Worm (Caenorhabditis elegans) whole organism, L1 larva: Measurements from ENCODE around the gene sym-4.

Experiments
- C16A3.4 ChIP-seq: fragments of 150-350 bp; optimal IDR thresholded peaks from 2 replicates; lab custom pipeline; 2014; ENCODE audit warnings: missing biosample characterization, missing genetic modification characterization
- F16B12.6 ChIP-seq: fragments of 150-350 bp; optimal IDR thresholded peaks from 2 replicates; lab custom pipeline; 2014; ENCODE audit warnings: missing biosample characterization, missing genetic modification characterization
- alr-1 ChIP-seq: fragments of 200-800 bp; sonication (Bioruptor generic); optimal IDR thresholded peaks from 2 replicates; lab custom pipeline; 2018; ENCODE audit warnings: borderline replicate concordance, mild to moderate bottlenecking, missing genetic modification characterization, missing compliant biosample characterization
- aly-2 ChIP-seq: fragments of 150-350 bp; optimal IDR thresholded peaks from 2 replicates; lab custom pipeline; 2014; ENCODE audit warnings: missing biosample characterization, missing genetic modification characterization
- ama-1 ChIP-seq: fragments of 150-350 bp; optimal IDR thresholded peaks from 2 replicates; lab custom pipeline; 2014
- ceh-82 ChIP-seq, 3 experiments: fragments of 150-350 bp in 1 of 3; sonication (generic microtip) in 2 of 3; optimal IDR thresholded peaks; 2 replicates each; lab custom pipeline; 2014 to 2017; ENCODE audit warnings: missing biosample characterization in 3 of 3, missing genetic modification characterization in 3 of 3
- ceh-88 ChIP-seq: fragments of 200-800 bp; sonication (Bioruptor generic); IDR thresholded peaks from 2 replicates; pipeline ENCODE4 v1.3.6; 2022; ENCODE audit warnings: missing genetic modification characterization, missing compliant biosample characterization
- ceh-90 ChIP-seq: sonication (generic microtip); optimal IDR thresholded peaks from 2 replicates; lab custom pipeline; 2016; ENCODE audit warnings: missing genetic modification characterization, missing compliant biosample characterization
- dpl-1 ChIP-seq, 3 experiments: fragments of 150-350 bp in 2 of 3; sonication (generic microtip) in 1 of 3; optimal IDR thresholded peaks; 2 replicates each; lab custom pipeline; 2014 to 2017; ENCODE audit warnings: missing biosample characterization in 3 of 3, missing genetic modification characterization in 3 of 3, missing genetic modification reagents in 3 of 3
- efl-1 ChIP-seq, 4 experiments: fragments of 150-350 bp; optimal IDR thresholded peaks in 3 of 4; peaks in 1 of 4; 1 replicate in 1 of 4; 2 replicates in 3 of 4; lab custom pipeline; 2014; ENCODE audit warnings: missing biosample characterization in 2 of 4, missing genetic modification characterization in 2 of 4, missing genetic modification reagents in 2 of 4
- egl-13 ChIP-seq: sonication (generic microtip); optimal IDR thresholded peaks from 2 replicates; lab custom pipeline; 2016; ENCODE audit warnings: missing genotype, missing genetic modification reagents, missing genetic modification characterization, missing compliant biosample characterization
- egl-27 ChIP-seq, 2 experiments: fragments of 150-350 bp in 1 of 2; sonication (generic microtip); optimal IDR thresholded peaks; 3 replicates each; lab custom pipeline; 2017 to 2018; ENCODE audit warnings: missing biosample characterization in 2 of 2, missing genetic modification characterization in 2 of 2, missing genetic modification reagents in 2 of 2
- elt-2 ChIP-seq: sonication (generic microtip); optimal IDR thresholded peaks from 2 replicates; lab custom pipeline; 2016; ENCODE audit warnings: missing genetic modification characterization, mild to moderate bottlenecking, inconsistent platforms, missing compliant biosample characterization, missing genetic modification reagents
- elt-3 ChIP-seq, 6 experiments: fragments of 150-350 bp in 1 of 6; sonication (generic microtip); optimal IDR thresholded peaks; 2 replicates each; lab custom pipeline; 2017 to 2018; ENCODE audit warnings: missing biosample characterization in 6 of 6, missing genetic modification characterization in 6 of 6, inconsistent platforms in 1 of 6
- ets-5 ChIP-seq: fragments of 200-800 bp; sonication (Bioruptor generic); IDR thresholded peaks from 2 replicates; pipeline ENCODE4 v1.3.6; 2022; ENCODE audit warnings: missing genetic modification characterization, missing compliant biosample characterization
- fkh-8 ChIP-seq: sonication (generic microtip); optimal IDR thresholded peaks from 2 replicates; lab custom pipeline; 2016; ENCODE audit warnings: mild to moderate bottlenecking, missing genetic modification characterization, missing compliant biosample characterization
- fos-1 ChIP-seq: fragments of 150-350 bp; optimal IDR thresholded peaks from 2 replicates; lab custom pipeline; 2014; ENCODE audit warnings: missing biosample characterization, missing genetic modification characterization
- grh-1 ChIP-seq: fragments of 200-800 bp; sonication (Bioruptor generic); IDR thresholded peaks from 2 replicates; pipeline ENCODE4 v1.3.6; 2022; ENCODE audit warnings: missing genetic modification reagents, missing genetic modification characterization, missing compliant biosample characterization
- hlh-4 ChIP-seq: sonication (generic microtip); optimal IDR thresholded peaks from 2 replicates; lab custom pipeline; 2016; ENCODE audit warnings: mild to moderate bottlenecking, missing genetic modification characterization, missing compliant biosample characterization
- hpl-2 ChIP-seq: fragments of 150-350 bp; optimal IDR thresholded peaks from 2 replicates; lab custom pipeline; 2014; ENCODE audit warnings: missing biosample characterization, missing genetic modification reagents, missing genetic modification characterization
- isw-1 ChIP-seq: fragments of 200-800 bp; sonication (Bioruptor generic); IDR thresholded peaks from 2 replicates; pipeline ENCODE4 v1.3.6; 2022; ENCODE audit warnings: missing genetic modification characterization, missing compliant biosample characterization
- lin-13 ChIP-seq: fragments of 150-350 bp; optimal IDR thresholded peaks from 2 replicates; lab custom pipeline; 2014; ENCODE audit warnings: missing biosample characterization, missing genetic modification reagents, missing genetic modification characterization
- lin-39 ChIP-seq: fragments of 150-350 bp; optimal IDR thresholded peaks from 2 replicates; lab custom pipeline; 2014; ENCODE audit warnings: missing biosample characterization, missing genetic modification reagents, missing genetic modification characterization
- lir-3 ChIP-seq: sonication (generic microtip); optimal IDR thresholded peaks from 2 replicates; lab custom pipeline; 2016; ENCODE audit warnings: mild to moderate bottlenecking, missing genetic modification characterization, moderate library complexity, missing compliant biosample characterization; ENCODE audit not compliant: poor library complexity
- mdl-1 ChIP-seq, 2 experiments: fragments of 150-350 bp; optimal IDR thresholded peaks; 2 replicates each; lab custom pipeline; 2014 to 2017; ENCODE audit warnings: missing biosample characterization in 2 of 2, missing genetic modification characterization in 2 of 2, inconsistent platforms in 1 of 2
- mep-1 ChIP-seq: fragments of 150-350 bp; optimal IDR thresholded peaks from 2 replicates; lab custom pipeline; 2014; ENCODE audit warnings: missing biosample characterization, missing genetic modification characterization
- nhr-11 ChIP-seq: fragments of 150-350 bp; optimal IDR thresholded peaks from 2 replicates; lab custom pipeline; 2014; ENCODE audit warnings: missing biosample characterization, missing genetic modification characterization
- nhr-19 ChIP-seq: fragments of 200-800 bp; sonication (Bioruptor generic); conservative IDR thresholded peaks from 2 replicates; pipeline ENCODE4 v1.3.6; 2022; ENCODE audit warnings: missing genetic modification characterization, missing compliant biosample characterization
- nhr-20 ChIP-seq: sonication (generic microtip); optimal IDR thresholded peaks from 2 replicates; lab custom pipeline; 2016; ENCODE audit warnings: mild to moderate bottlenecking, missing genetic modification characterization, missing compliant biosample characterization
- nhr-76 ChIP-seq: sonication (generic microtip); optimal IDR thresholded peaks from 2 replicates; lab custom pipeline; 2017; ENCODE audit warnings: missing biosample characterization, missing genetic modification characterization
- pqm-1 ChIP-seq: sonication (generic microtip); optimal IDR thresholded peaks from 3 replicates; lab custom pipeline; 2017; ENCODE audit warnings: missing biosample characterization, missing genetic modification characterization
- rnt-1 ChIP-seq: sonication (generic microtip); optimal IDR thresholded peaks from 2 replicates; lab custom pipeline; 2016; ENCODE audit warnings: mild to moderate bottlenecking, missing genetic modification characterization, moderate library complexity, missing compliant biosample characterization
- snpc-4 ChIP-seq: fragments of 150-350 bp; optimal IDR thresholded peaks from 2 replicates; lab custom pipeline; 2014; ENCODE audit warnings: missing biosample characterization, missing genetic modification characterization
- sptf-1 ChIP-seq: fragments of 150-350 bp; optimal IDR thresholded peaks from 2 replicates; lab custom pipeline; 2014; ENCODE audit warnings: missing biosample characterization, missing genetic modification characterization
- sup-37 ChIP-seq: fragments of 200-800 bp; sonication (Bioruptor generic); optimal IDR thresholded peaks from 2 replicates; lab custom pipeline; 2018; ENCODE audit warnings: mild to moderate bottlenecking, missing genetic modification characterization, missing compliant biosample characterization
- swsn-7 ChIP-seq: sonication (generic microtip); optimal IDR thresholded peaks from 2 replicates; lab custom pipeline; 2016; ENCODE audit warnings: missing genetic modification characterization, missing compliant biosample characterization
- tbx-2 ChIP-seq: sonication (generic microtip); optimal IDR thresholded peaks from 2 replicates; lab custom pipeline; 2016; ENCODE audit warnings: missing genetic modification characterization, missing compliant biosample characterization
- unc-130 ChIP-seq: fragments of 150-350 bp; optimal IDR thresholded peaks from 2 replicates; lab custom pipeline; 2017; ENCODE audit warnings: missing biosample characterization, missing genetic modification characterization, inconsistent platforms
- unc-30 ChIP-seq: sonication (generic microtip); optimal IDR thresholded peaks from 2 replicates; lab custom pipeline; 2017; ENCODE audit warnings: missing biosample characterization, missing genetic modification characterization
- unc-98 ChIP-seq: fragments of 200-800 bp; sonication (Bioruptor generic); IDR thresholded peaks from 2 replicates; pipeline ENCODE4 v1.3.6; 2022; ENCODE audit warnings: missing genetic modification characterization, missing compliant biosample characterization
- vab-15 ChIP-seq: sonication (generic microtip); optimal IDR thresholded peaks from 2 replicates; lab custom pipeline; 2017; ENCODE audit warnings: missing genotype, mild to moderate bottlenecking, missing genetic modification characterization, missing compliant biosample characterization
- xbp-1 ChIP-seq: sonication (generic microtip); optimal IDR thresholded peaks from 2 replicates; lab custom pipeline; 2016; ENCODE audit warnings: missing genetic modification characterization, missing compliant biosample characterization

The sym-4 gene

ce11 chrX:14161684-14162347 lies 7.6 kb downstream of the sym-4 start, which contains the start of gene lgc-25 (continued):
- TF ChIP-seq pqm-1 (tag; lab: Kevin White, UChicago) (no peak), egl-13 (no peak), nhr-11 (tag; lab: Kevin White, UChicago) (no peak)

ce11 chrX:14156913-14157312 lies 12.5 kb downstream of the sym-4 start, which contains the start of gene ceh-90:
TSS of gene ceh-90 (minus strand) at chrX:14157013.
- TF ChIP-seq nhr-11 (tag; lab: Kevin White, UChicago) (no peak), ceh-90 (tag; lab: Kevin White, UChicago) (no peak), lir-3 (tag; lab: Kevin White, UChicago) (no peak), elt-3 (tag; optimal IDR thresholded peaks at IDR 0.05; lab: Kevin White, UChicago) (no peak), nhr-20 (no peak), lin-13 (GFP tag; lab: Kevin White, UChicago) (no peak), nhr-76 (tag; lab: Kevin White, UChicago) (no peak), tbx-2 (tag; lab: Kevin White, UChicago) (no peak), sptf-1 (tag; lab: Kevin White, UChicago) (no peak), unc-130 (tag; lab: Kevin White, UChicago) (no peak), aly-2 (tag; lab: Kevin White, UChicago) (no peak), alr-1 (tag; lab: Kevin White, UChicago) (no peak), lin-39 (no peak), F16B12.6 (tag; lab: Kevin White, UChicago) (no peak), unc-98 (GFP tag; lab: Robert Waterston, UW) (no peak)

ce11 chrX:14152644-14153043 lies 16.8 kb downstream of the sym-4 start:
- TF ChIP-seq fkh-8 = no peak

- TF ChIP-seq fos-1 (tag; lab: Kevin White, UChicago) = no peak
- no peak for TF ChIP-seq mep-1 (tag; lab: Kevin White, UChicago)
- TF ChIP-seq grh-1 = no peak
- TF ChIP-seq egl-13 = no peak
- no peak for TF ChIP-seq isw-1 (GFP tag; lab: Robert Waterston, UW)
- no peak for TF ChIP-seq aly-2 (tag; lab: Kevin White, UChicago)
- TF ChIP-seq dpl-1 (GFP tag; optimal IDR thresholded peaks at IDR 0.05; lab: Kevin White, UChicago) = no peak
- no peak for TF ChIP-seq mdl-1 (tag; optimal IDR thresholded peaks at IDR 0.05; lab: Kevin White, UChicago)
- no peak for TF ChIP-seq ets-5 (GFP tag; lab: Robert Waterston, UW)
- TF ChIP-seq nhr-11 (tag; lab: Kevin White, UChicago) = no peak
- TF ChIP-seq, all 84 proteins: peak for 0
These were observed 22.0 kb downstream of the sym-4 start, which contains the start of gene akt-2 for ce11 chrX:14147400-14147799. TSS of gene akt-2 (plus strand) at chrX:14147700.

- TF ChIP-seq isw-1 (GFP tag; lab: Robert Waterston, UW) (peak; percentile 7; the same call in 1 of the 2 replicates), swsn-7 (tag; lab: Kevin White, UChicago) (peak; percentile 75), ceh-82 (tag; optimal IDR thresholded peaks at IDR 0.05; lab: Kevin White, UChicago) (peak in 2 of 3 experiments; percentile 42 to 76), snpc-4 (tag; lab: Kevin White, UChicago) (no peak), unc-30 (no peak), ceh-88 (GFP tag; lab: Robert Waterston, UW) (peak; percentile 39; the same call in 1 of the 2 replicates), vab-15 (tag; lab: Kevin White, UChicago) (no peak), alr-1 (tag; lab: Kevin White, UChicago) (no peak), nhr-20 (peak; percentile 89), pqm-1 (tag; lab: Kevin White, UChicago) (no peak), rnt-1 (tag; lab: Kevin White, UChicago) (peak; percentile 59), efl-1 (optimal IDR thresholded peaks at IDR 0.05; lab: Kevin White, UChicago) (peak; percentile 54 to 59), efl-1 (GFP tag; optimal IDR thresholded peaks at IDR 0.05 in 1 of 2; lab: Kevin White, UChicago) (peak; percentile 15 to 62), mdl-1 (tag; optimal IDR thresholded peaks at IDR 0.05; lab: Kevin White, UChicago) (peak in 1 of 2 experiments; percentile 84), egl-27 (tag; optimal IDR thresholded peaks at IDR 0.05; lab: Kevin White, UChicago) (peak in 1 of 2 experiments; percentile 49), hlh-4 (tag; lab: Kevin White, UChicago) (no peak), nhr-19 (GFP tag; lab: Robert Waterston, UW) (peak; percentile 58), nhr-76 (tag; lab: Kevin White, UChicago) (no peak), xbp-1 (tag; lab: Kevin White, UChicago) (peak; percentile 61), hpl-2 (peak; percentile 43), elt-2 (peak; percentile 43), ama-1 (peak; percentile 11), F16B12.6 (tag; lab: Kevin White, UChicago) (peak; percentile 13), C16A3.4 (tag; lab: Kevin White, UChicago) (peak; percentile 86), sup-37 (GFP tag; lab: Kevin White, UChicago) (no peak)
These were observed 22.7 kb downstream of the sym-4 start for ce11 chrX:14146740-14147140.
